Worm (Caenorhabditis elegans): ENCODE data around the gene C34D1.4.

Gene C34D1.4

DNA sequence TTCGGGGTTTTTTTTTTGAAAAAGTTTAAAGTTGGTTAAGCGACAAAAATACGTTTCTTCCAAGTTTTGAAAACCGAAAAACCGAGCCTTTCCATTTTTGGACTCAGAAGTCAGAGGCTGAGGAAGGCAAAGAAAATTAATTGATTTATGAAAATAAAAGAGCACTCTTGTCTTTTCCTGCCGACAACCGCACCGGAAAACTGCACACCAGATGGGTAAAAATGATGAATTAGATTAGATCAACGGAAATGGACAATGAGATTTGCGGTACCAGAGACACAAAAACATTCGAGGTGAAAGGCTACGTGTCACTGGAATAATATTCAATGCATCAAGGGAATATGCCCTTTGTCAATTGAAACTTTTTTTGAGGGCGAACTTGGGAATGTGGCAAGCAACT lies 35.4 kb upstream of the C34D1.4 start:
- TF ChIP-seq tbx-11 (GFP tag; IDR thresholded peaks at IDR 0.05) (no peak), B0310.2 (tag; optimal IDR thresholded peaks at IDR 0.05) (no peak), ama-1 (optimal IDR thresholded peaks at IDR 0.05) (no peak), hmg-4 (GFP tag; optimal IDR thresholded peaks at IDR 0.05) (no peak)

DNA sequence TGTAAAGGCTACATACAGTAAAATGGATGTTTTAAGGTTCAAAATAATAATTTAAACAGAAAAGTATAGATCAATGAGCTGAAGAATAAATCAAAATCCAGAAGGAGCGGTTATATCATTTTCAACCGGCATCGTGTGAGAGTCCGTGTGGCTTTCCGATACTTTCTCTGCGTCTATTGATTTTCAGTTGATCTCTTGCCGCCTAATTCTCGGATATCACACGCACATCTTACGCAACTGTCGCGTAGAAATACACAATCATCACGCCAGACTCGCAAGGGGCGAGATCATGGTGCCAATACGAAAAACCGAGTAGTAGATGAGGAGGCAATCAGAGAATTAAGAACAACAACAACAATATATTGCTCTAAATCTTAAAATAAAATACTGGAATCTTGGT lies 29.8 kb upstream of the C34D1.4 start:
- TF ChIP-seq hmg-4 (GFP tag; optimal IDR thresholded peaks at IDR 0.05), result no peak
- TF ChIP-seq ceh-13 (GFP tag; optimal IDR thresholded peaks at IDR 0.05), result no peak
- TF ChIP-seq flt-1 (GFP tag; IDR thresholded peaks at IDR 0.05), result no peak
- no peak for TF ChIP-seq ama-1 (optimal IDR thresholded peaks at IDR 0.05)
- no peak for TF ChIP-seq aly-1 (tag; optimal IDR thresholded peaks at IDR 0.05)
- TF ChIP-seq tbx-37 (GFP tag; conservative IDR thresholded peaks at IDR 0.05), result no peak
- TF ChIP-seq tra-4 (tag; optimal IDR thresholded peaks at IDR 0.05), result no peak
- TF ChIP-seq pes-1 (GFP tag; IDR thresholded peaks at IDR 0.05), result no peak
- TF ChIP-seq ceh-36 (tag; optimal IDR thresholded peaks at IDR 0.05), result no peak
- TF ChIP-seq B0310.2 (tag; optimal IDR thresholded peaks at IDR 0.05), result no peak
- TF ChIP-seq scrt-1 (GFP tag; IDR thresholded peaks at IDR 0.05), result no peak
- no peak for TF ChIP-seq F13C5.2 (tag; optimal IDR thresholded peaks at IDR 0.05)
- no peak for TF ChIP-seq hnd-1 (tag; optimal IDR thresholded peaks at IDR 0.05)
- TF ChIP-seq ets-7 (tag; optimal IDR thresholded peaks at IDR 0.05), result no peak
- TF ChIP-seq hmbx-1 (tag; optimal IDR thresholded peaks at IDR 0.05), result no peak
- TF ChIP-seq sea-1 (GFP tag; conservative IDR thresholded peaks at IDR 0.05), result no peak
- no peak for TF ChIP-seq tbx-11 (GFP tag; IDR thresholded peaks at IDR 0.05)

DNA sequence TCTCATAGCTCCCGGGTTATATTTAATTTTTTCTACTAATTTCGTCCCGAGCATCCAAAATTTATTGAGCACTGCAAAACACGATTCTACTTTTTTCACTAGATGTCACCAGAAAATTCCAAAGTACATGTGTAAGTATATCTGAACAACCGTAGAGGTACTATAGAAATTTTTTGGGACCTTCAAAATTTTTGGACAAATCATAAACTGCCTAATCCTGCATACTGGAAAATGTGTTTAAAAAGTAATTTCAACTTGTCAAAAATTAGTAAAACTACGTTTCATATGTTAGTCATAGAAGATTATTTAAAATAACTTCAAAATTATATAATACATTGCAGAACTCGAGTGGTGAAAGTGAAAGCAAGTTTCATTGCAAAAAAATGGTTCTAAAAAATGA lies 27.4 kb upstream of the C34D1.4 start:
- TF ChIP-seq ceh-36 (tag; optimal IDR thresholded peaks at IDR 0.05) (no peak), aly-1 (tag; optimal IDR thresholded peaks at IDR 0.05) (no peak), ets-7 (tag; optimal IDR thresholded peaks at IDR 0.05) (no peak)

DNA sequence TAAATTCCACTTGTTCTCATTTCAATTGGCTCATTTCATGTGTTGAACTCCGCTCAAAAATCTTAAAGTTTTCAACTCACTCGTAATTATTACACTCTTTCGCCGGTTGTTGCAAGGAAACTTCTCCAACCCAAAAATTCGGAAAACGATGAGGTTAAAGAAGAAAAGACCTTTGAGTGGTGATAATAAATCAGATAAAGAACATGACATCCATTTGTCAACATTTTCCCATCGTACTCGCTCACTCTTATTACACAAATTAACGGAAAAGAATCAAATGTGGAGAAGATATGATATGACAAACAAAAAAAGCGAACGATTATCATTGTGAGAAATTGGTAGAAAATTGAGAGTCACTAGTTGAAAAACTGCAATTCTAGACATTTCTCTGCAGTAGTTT lies 26.2 kb upstream of the C34D1.4 start:
- no peak for TF ChIP-seq ceh-36 (tag; optimal IDR thresholded peaks at IDR 0.05)
- TF ChIP-seq flt-1 (GFP tag; IDR thresholded peaks at IDR 0.05), result no peak
- no peak for TF ChIP-seq aly-1 (tag; optimal IDR thresholded peaks at IDR 0.05)
- TF ChIP-seq ets-7 (tag; optimal IDR thresholded peaks at IDR 0.05), result no peak
- TF ChIP-seq ceh-13 (GFP tag; optimal IDR thresholded peaks at IDR 0.05), result no peak
- TF ChIP-seq tra-4 (tag; optimal IDR thresholded peaks at IDR 0.05), result no peak
- TF ChIP-seq scrt-1 (GFP tag; IDR thresholded peaks at IDR 0.05), result no peak

DNA sequence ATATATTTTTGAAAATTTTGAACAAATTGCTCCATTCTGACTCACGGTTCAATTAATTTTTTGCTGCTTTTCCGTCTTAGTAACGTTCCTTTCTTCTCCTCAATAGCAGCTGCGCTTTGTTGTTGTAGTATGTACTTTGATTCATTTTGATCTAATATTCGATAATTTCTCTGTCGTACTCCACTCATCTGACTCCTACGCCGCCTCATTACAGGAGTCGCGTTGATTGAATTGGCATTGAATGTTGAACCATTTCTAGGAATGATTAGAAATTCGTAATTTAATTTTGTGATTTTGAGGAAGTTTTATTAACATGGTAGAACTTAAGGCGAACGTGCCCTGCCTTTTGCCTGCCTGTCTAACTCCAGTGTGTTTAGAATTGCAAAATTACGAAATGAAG lies 23.8 kb upstream of the C34D1.4 start:
- no peak for TF ChIP-seq ets-7 (tag; optimal IDR thresholded peaks at IDR 0.05)
- TF ChIP-seq hnd-1 (tag; optimal IDR thresholded peaks at IDR 0.05), result no peak
- no peak for TF ChIP-seq tbx-37 (GFP tag; conservative IDR thresholded peaks at IDR 0.05)
- no peak for TF ChIP-seq tra-4 (tag; optimal IDR thresholded peaks at IDR 0.05)
- no peak for TF ChIP-seq hmbx-1 (tag; optimal IDR thresholded peaks at IDR 0.05)
- TF ChIP-seq aly-1 (tag; optimal IDR thresholded peaks at IDR 0.05), result no peak
- TF ChIP-seq ama-1 (optimal IDR thresholded peaks at IDR 0.05), result no peak
- TF ChIP-seq tbx-11 (GFP tag; IDR thresholded peaks at IDR 0.05), result no peak
- TF ChIP-seq hmg-4 (GFP tag; optimal IDR thresholded peaks at IDR 0.05), result no peak
- no peak for TF ChIP-seq sea-1 (GFP tag; conservative IDR thresholded peaks at IDR 0.05)
- TF ChIP-seq flt-1 (GFP tag; IDR thresholded peaks at IDR 0.05), result no peak
- TF ChIP-seq scrt-1 (GFP tag; IDR thresholded peaks at IDR 0.05), result no peak
- TF ChIP-seq B0310.2 (tag; optimal IDR thresholded peaks at IDR 0.05), result no peak
- no peak for TF ChIP-seq pes-1 (GFP tag; IDR thresholded peaks at IDR 0.05)
- no peak for TF ChIP-seq F13C5.2 (tag; optimal IDR thresholded peaks at IDR 0.05)
- TF ChIP-seq ceh-36 (tag; optimal IDR thresholded peaks at IDR 0.05), result no peak
- no peak for TF ChIP-seq ceh-13 (GFP tag; optimal IDR thresholded peaks at IDR 0.05)

DNA sequence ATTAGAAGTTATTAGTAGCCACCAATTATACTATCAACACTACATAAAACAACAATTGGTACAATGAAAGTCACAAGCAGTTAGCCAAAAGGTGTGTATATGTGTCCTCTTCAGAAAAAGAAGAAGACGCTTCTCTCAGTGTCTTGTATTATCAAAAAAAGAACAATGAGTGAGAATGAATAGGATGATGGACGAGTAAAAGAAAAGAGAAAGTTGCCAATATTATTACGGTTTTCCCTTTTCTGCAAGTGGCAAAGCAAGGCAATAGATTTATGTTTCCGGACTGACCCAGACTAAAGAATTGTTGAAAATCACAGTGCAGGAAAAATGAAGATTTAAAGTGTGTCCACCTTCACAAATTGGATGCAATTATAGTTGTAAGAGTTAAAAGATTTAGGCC lies 21.3 kb upstream of the C34D1.4 start:
- TF ChIP-seq hmg-4 (GFP tag; optimal IDR thresholded peaks at IDR 0.05), result no peak
- no peak for TF ChIP-seq F13C5.2 (tag; optimal IDR thresholded peaks at IDR 0.05)
- no peak for TF ChIP-seq flt-1 (GFP tag; IDR thresholded peaks at IDR 0.05)
- no peak for TF ChIP-seq sea-1 (GFP tag; conservative IDR thresholded peaks at IDR 0.05)
- no peak for TF ChIP-seq hmbx-1 (tag; optimal IDR thresholded peaks at IDR 0.05)
- TF ChIP-seq tra-4 (tag; optimal IDR thresholded peaks at IDR 0.05), result no peak
- TF ChIP-seq ceh-36 (tag; optimal IDR thresholded peaks at IDR 0.05), result no peak
- TF ChIP-seq ets-7 (tag; optimal IDR thresholded peaks at IDR 0.05), result no peak
- TF ChIP-seq B0310.2 (tag; optimal IDR thresholded peaks at IDR 0.05), result no peak
- no peak for TF ChIP-seq hnd-1 (tag; optimal IDR thresholded peaks at IDR 0.05)
- TF ChIP-seq ama-1 (optimal IDR thresholded peaks at IDR 0.05), result no peak
- TF ChIP-seq tbx-37 (GFP tag; conservative IDR thresholded peaks at IDR 0.05), result no peak
- TF ChIP-seq aly-1 (tag; optimal IDR thresholded peaks at IDR 0.05), result no peak
- no peak for TF ChIP-seq scrt-1 (GFP tag; IDR thresholded peaks at IDR 0.05)
- no peak for TF ChIP-seq tbx-11 (GFP tag; IDR thresholded peaks at IDR 0.05)
- TF ChIP-seq pes-1 (GFP tag; IDR thresholded peaks at IDR 0.05), result no peak
- no peak for TF ChIP-seq ceh-13 (GFP tag; optimal IDR thresholded peaks at IDR 0.05)

DNA sequence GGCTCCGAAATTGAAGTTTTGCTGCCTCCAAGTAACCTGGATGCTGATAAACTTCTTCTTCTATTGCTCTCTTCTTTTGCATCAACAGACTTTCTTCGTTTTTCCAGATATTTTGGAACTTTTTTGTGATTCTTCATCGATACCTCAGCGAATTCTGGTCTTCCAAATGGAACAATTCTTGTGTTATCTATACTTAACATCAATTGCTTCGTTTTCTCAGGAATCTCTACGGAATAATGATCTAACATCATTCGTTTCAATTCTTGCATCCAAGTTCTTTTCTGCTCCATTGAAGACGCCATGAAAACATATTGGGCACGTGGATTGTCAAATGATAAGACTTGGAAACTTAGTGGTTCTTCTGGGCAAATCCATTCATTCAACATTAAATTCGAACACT lies 16.8 kb upstream of the C34D1.4 start, which contains the start of gene F32F2.4:
F32F2.4 (plus strand) TSS at position 301 of the 400 bp plus-strand sequence.
- no peak for TF ChIP-seq B0310.2 (tag; optimal IDR thresholded peaks at IDR 0.05)
- TF ChIP-seq ets-7 (tag; optimal IDR thresholded peaks at IDR 0.05), result no peak
- no peak for TF ChIP-seq flt-1 (GFP tag; IDR thresholded peaks at IDR 0.05)
- TF ChIP-seq F13C5.2 (tag; optimal IDR thresholded peaks at IDR 0.05), result no peak
- TF ChIP-seq ama-1 (optimal IDR thresholded peaks at IDR 0.05), result no peak
- no peak for TF ChIP-seq sea-1 (GFP tag; conservative IDR thresholded peaks at IDR 0.05)
- TF ChIP-seq aly-1 (tag; optimal IDR thresholded peaks at IDR 0.05), result no peak
- TF ChIP-seq hnd-1 (tag; optimal IDR thresholded peaks at IDR 0.05), result no peak
- TF ChIP-seq scrt-1 (GFP tag; IDR thresholded peaks at IDR 0.05), result no peak
- TF ChIP-seq tbx-37 (GFP tag; conservative IDR thresholded peaks at IDR 0.05), result no peak
- TF ChIP-seq hmg-4 (GFP tag; optimal IDR thresholded peaks at IDR 0.05), result no peak
- no peak for TF ChIP-seq ceh-13 (GFP tag; optimal IDR thresholded peaks at IDR 0.05)
- no peak for TF ChIP-seq hmbx-1 (tag; optimal IDR thresholded peaks at IDR 0.05)
- no peak for TF ChIP-seq ceh-36 (tag; optimal IDR thresholded peaks at IDR 0.05)
- no peak for TF ChIP-seq tra-4 (tag; optimal IDR thresholded peaks at IDR 0.05)
- no peak for TF ChIP-seq tbx-11 (GFP tag; IDR thresholded peaks at IDR 0.05)

DNA sequence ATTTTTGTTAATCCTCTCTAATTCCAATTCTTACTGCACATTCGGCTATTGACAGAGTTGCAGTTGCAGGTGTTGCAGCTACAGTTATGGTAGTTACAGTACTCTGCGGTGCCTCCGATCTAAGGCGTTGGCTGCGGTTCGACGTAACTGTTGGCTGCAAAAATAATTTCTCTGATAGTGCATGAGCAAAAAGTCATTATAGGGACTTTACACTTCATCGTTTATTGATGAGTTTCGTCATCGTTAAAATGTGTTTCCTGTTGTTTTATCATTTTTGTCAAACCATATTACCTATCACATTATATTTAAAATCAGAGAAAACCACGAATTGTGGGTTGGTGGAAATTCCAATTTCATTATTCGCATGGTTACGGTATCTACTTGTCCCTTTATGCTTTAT lies 15.5 kb upstream of the C34D1.4 start:
- TF ChIP-seq sea-1 (GFP tag; conservative IDR thresholded peaks at IDR 0.05) (no peak), tbx-37 (GFP tag; conservative IDR thresholded peaks at IDR 0.05) (no peak), hmg-4 (GFP tag; optimal IDR thresholded peaks at IDR 0.05) (no peak), flt-1 (GFP tag; IDR thresholded peaks at IDR 0.05) (no peak), hmbx-1 (tag; optimal IDR thresholded peaks at IDR 0.05) (no peak), F13C5.2 (tag; optimal IDR thresholded peaks at IDR 0.05) (no peak), tbx-11 (GFP tag; IDR thresholded peaks at IDR 0.05) (no peak), pes-1 (GFP tag; IDR thresholded peaks at IDR 0.05) (no peak)

Measured in whole organism, early embryonic.